Fruit fly (Drosophila melanogaster): Measurements from ENCODE around the gene CG31668.

dm6 chr2L:2184659-2185058 lies 21.3 kb downstream of the CG31668 start:
- no peak for TF ChIP-seq Clk (GFP tag; optimal IDR thresholded peaks at IDR 0.05)
- no peak for TF ChIP-seq CG1620 (GFP tag; optimal IDR thresholded peaks at IDR 0.05)
- no peak for TF ChIP-seq CG33017 (tag; optimal IDR thresholded peaks at IDR 0.05)
- TF ChIP-seq cnc (optimal IDR thresholded peaks at IDR 0.05), result no peak
- TF ChIP-seq kay (GFP tag; ENCODE audit: borderline replicate concordance), result no peak
- no peak for TF ChIP-seq ovo (GFP tag; optimal IDR thresholded peaks at IDR 0.05)
- TF ChIP-seq CG14711 (tag; optimal IDR thresholded peaks at IDR 0.05), result no peak
- TF ChIP-seq CG11617 (GFP tag; optimal IDR thresholded peaks at IDR 0.05), result no peak
- no peak for TF ChIP-seq toe (GFP tag; optimal IDR thresholded peaks at IDR 0.05)
- no peak for TF ChIP-seq CG7045 (GFP tag; optimal IDR thresholded peaks at IDR 0.05)
